Fruit fly (Drosophila melanogaster) whole organism, embryonic: Measurements from ENCODE around the gene Rh4.

ENCODE experiments used
- Adf1 ChIP-seq: fragments of 200-800 bp; sonication (Bioruptor generic); IDR thresholded peaks from 2 replicates; pipeline ENCODE4 v1.3.6; 2022; ENCODE audit warnings: missing biosample characterization, missing genetic modification characterization
- CG10654 ChIP-seq: fragments of 200-800 bp; sonication (Bioruptor generic); optimal IDR thresholded peaks from 2 replicates; lab custom pipeline; 2016; ENCODE audit warnings: missing biosample characterization, missing genetic modification characterization
- CG12744 ChIP-seq: fragments of 200-800 bp; sonication (Bioruptor generic); optimal IDR thresholded peaks from 2 replicates; lab custom pipeline; 2016; ENCODE audit warnings: missing biosample characterization, missing genetic modification characterization
- CG13123 ChIP-seq: fragments of 200-800 bp; sonication (Bioruptor generic); optimal IDR thresholded peaks from 2 replicates; lab custom pipeline; 2016; ENCODE audit warnings: missing biosample characterization, missing genetic modification characterization
- CG13424 ChIP-seq: fragments of 200-800 bp; sonication (Bioruptor generic); optimal IDR thresholded peaks from 2 replicates; lab custom pipeline; 2019; ENCODE audit warnings: missing biosample characterization, mild to moderate bottlenecking, missing genetic modification characterization, moderate library complexity
- CG13624 ChIP-seq: fragments of 200-800 bp; sonication (Bioruptor generic); optimal IDR thresholded peaks from 2 replicates; lab custom pipeline; 2016; ENCODE audit warnings: missing biosample characterization, missing genetic modification characterization
- CG13894 ChIP-seq: fragments of 200-800 bp; sonication (Bioruptor generic); optimal IDR thresholded peaks from 3 replicates; lab custom pipeline; 2018; ENCODE audit warnings: missing biosample characterization, mild to moderate bottlenecking, missing genetic modification characterization, moderate library complexity
- CG14965 ChIP-seq: fragments of 200-800 bp; sonication (Bioruptor generic); optimal IDR thresholded peaks from 2 replicates; lab custom pipeline; 2016; ENCODE audit warnings: missing biosample characterization, missing genetic modification characterization, borderline replicate concordance
- CG15011 ChIP-seq: fragments of 200-800 bp; sonication (Bioruptor generic); optimal IDR thresholded peaks from 3 replicates; lab custom pipeline; 2018; ENCODE audit warnings: missing biosample characterization, mild to moderate bottlenecking, missing genetic modification characterization
- CG1647 ChIP-seq: fragments of 200-800 bp; sonication (Bioruptor generic); optimal IDR thresholded peaks from 3 replicates; lab custom pipeline; 2016; ENCODE audit warnings: missing biosample characterization, missing genetic modification characterization
- CG2129 ChIP-seq: fragments of 200-800 bp; sonication (Bioruptor generic); IDR thresholded peaks from 2 replicates; pipeline ENCODE4 v1.3.6; 2022; ENCODE audit warnings: missing biosample characterization, missing genetic modification characterization; ENCODE audit not compliant: partially characterized antibody
- CG31441 ChIP-seq: fragments of 200-800 bp; sonication (Bioruptor generic); IDR thresholded peaks from 2 replicates; pipeline ENCODE4 v1.3.6; 2022; ENCODE audit warnings: missing biosample characterization, missing genetic modification characterization
- CG4360 ChIP-seq: fragments of 200-800 bp; sonication (Bioruptor generic); IDR thresholded peaks from 2 replicates; pipeline ENCODE4 v1.3.6; 2022; ENCODE audit warnings: missing biosample characterization, missing genetic modification characterization
- CG4854 ChIP-seq: fragments of 200-800 bp; sonication (Bioruptor generic); optimal IDR thresholded peaks from 2 replicates; lab custom pipeline; 2016; ENCODE audit warnings: missing biosample characterization, missing genetic modification characterization, inconsistent platforms
- CG8944 ChIP-seq: fragments of 200-800 bp; sonication (Bioruptor generic); optimal IDR thresholded peaks from 3 replicates; lab custom pipeline; 2016; ENCODE audit warnings: missing biosample characterization, missing genetic modification characterization
- CG9817 ChIP-seq: fragments of 200-800 bp; sonication (Bioruptor generic); optimal IDR thresholded peaks from 2 replicates; lab custom pipeline; 2018; ENCODE audit warnings: missing biosample characterization, mild to moderate bottlenecking, missing genetic modification characterization, moderate library complexity
- D ChIP-seq, 2 experiments: fragments of 200-800 bp in 1 of 2; fragments of >200 bp in 1 of 2; sonication (Bioruptor generic) in 1 of 2; optimal IDR thresholded peaks; 2 replicates in 1 of 2; 3 replicates in 1 of 2; lab custom pipeline; 2017; ENCODE audit warnings: mild to moderate bottlenecking in 1 of 2, missing biosample characterization in 1 of 2, missing genetic modification characterization in 1 of 2, missing genetic modification reagents in 1 of 2
- Dbx ChIP-seq: fragments of 200-800 bp; sonication (Bioruptor generic); IDR thresholded peaks from 3 replicates; pipeline ENCODE4 v1.3.6; 2022; ENCODE audit warnings: missing biosample characterization, missing genetic modification characterization
- Doc3 ChIP-seq: fragments of 200-800 bp; sonication (Bioruptor generic); IDR thresholded peaks from 3 replicates; pipeline ENCODE4 v1.3.6; 2022; ENCODE audit warnings: missing biosample characterization, missing genetic modification characterization; ENCODE audit not compliant: partially characterized antibody
- Elba2 ChIP-seq: fragments of 200-800 bp; sonication (Bioruptor generic); optimal IDR thresholded peaks from 3 replicates; lab custom pipeline; 2016; ENCODE audit warnings: missing biosample characterization, missing genetic modification characterization
- Fer2 ChIP-seq: fragments of 200-800 bp; sonication (Bioruptor generic); optimal IDR thresholded peaks from 2 replicates; lab custom pipeline; 2018; ENCODE audit warnings: missing biosample characterization, mild to moderate bottlenecking, missing genetic modification characterization, moderate library complexity
- HLHmδ ChIP-seq: fragments of 200-800 bp; sonication (Bioruptor generic); optimal IDR thresholded peaks from 2 replicates; lab custom pipeline; 2018; ENCODE audit warnings: missing biosample characterization, mild to moderate bottlenecking, missing genetic modification characterization, moderate library complexity
- Lpt ChIP-seq: fragments of >200 bp; optimal IDR thresholded peaks from 2 replicates; lab custom pipeline; 2018; ENCODE audit warnings: missing biosample characterization, missing genetic modification characterization
- MBD-R2 ChIP-seq: fragments of 200-800 bp; sonication (Bioruptor generic); IDR thresholded peaks from 2 replicates; pipeline ENCODE4 v1.3.6; 2022; ENCODE audit warnings: missing biosample characterization, missing genetic modification characterization
- MESR4 ChIP-seq: fragments of 200-800 bp; sonication (Bioruptor generic); optimal IDR thresholded peaks from 2 replicates; lab custom pipeline; 2018; ENCODE audit warnings: missing biosample characterization, mild to moderate bottlenecking, missing genetic modification characterization, moderate library complexity
- Myb ChIP-seq: fragments of 200-800 bp; sonication (Bioruptor generic); optimal IDR thresholded peaks from 2 replicates; lab custom pipeline; 2016; ENCODE audit warnings: missing biosample characterization, missing genetic modification characterization
- Nf-YB ChIP-seq: fragments of 200-800 bp; sonication (Bioruptor generic); optimal IDR thresholded peaks from 3 replicates; lab custom pipeline; 2019; ENCODE audit warnings: missing biosample characterization, mild to moderate bottlenecking, missing genetic modification characterization, moderate library complexity
- aop ChIP-seq: fragments of 200-800 bp; sonication (Bioruptor generic); IDR thresholded peaks from 2 replicates; pipeline ENCODE4 v1.3.6; 2022; ENCODE audit warnings: missing biosample characterization, missing genetic modification characterization
- crol ChIP-seq: fragments of 200-800 bp; sonication (Bioruptor generic); IDR thresholded peaks from 2 replicates; pipeline ENCODE4 v1.3.6; 2022; ENCODE audit warnings: missing biosample characterization, missing genetic modification characterization
- en ChIP-seq: fragments of 200-800 bp; sonication (Bioruptor generic); optimal IDR thresholded peaks from 2 replicates; lab custom pipeline; 2016; ENCODE audit warnings: missing biosample characterization, missing genetic modification characterization
- gsb ChIP-seq: fragments of 200-800 bp; sonication (Bioruptor generic); IDR thresholded peaks from 2 replicates; pipeline ENCODE4 v1.3.6; 2022; ENCODE audit warnings: missing biosample characterization, missing genetic modification characterization
- kni ChIP-seq: fragments of 200-800 bp; sonication (Bioruptor generic); optimal IDR thresholded peaks from 3 replicates; lab custom pipeline; 2017; ENCODE audit warnings: mild to moderate bottlenecking, missing biosample characterization, missing genetic modification reagents, missing genetic modification characterization
- knrl ChIP-seq: fragments of 200-800 bp; sonication (Bioruptor generic); IDR thresholded peaks from 3 replicates; pipeline ENCODE4 v1.3.6; 2022; ENCODE audit warnings: missing biosample characterization, missing genetic modification characterization; ENCODE audit not compliant: partially characterized antibody
- lmd ChIP-seq: fragments of 200-800 bp; sonication (Bioruptor generic); IDR thresholded peaks from 2 replicates; pipeline ENCODE4 v1.3.6; 2022; ENCODE audit warnings: missing biosample characterization, missing genetic modification characterization
- onecut ChIP-seq: fragments of 200-800 bp; sonication (Bioruptor generic); IDR thresholded peaks from 2 replicates; pipeline ENCODE4 v1.3.6; 2022; ENCODE audit warnings: missing biosample characterization, missing genetic modification characterization
- pros ChIP-seq: fragments of 200-800 bp; sonication (Bioruptor generic); optimal IDR thresholded peaks from 3 replicates; lab custom pipeline; 2019; ENCODE audit warnings: missing biosample characterization, mild to moderate bottlenecking, missing genetic modification characterization, moderate library complexity
- ro ChIP-seq: fragments of 200-800 bp; sonication (Bioruptor generic); IDR thresholded peaks from 2 replicates; pipeline ENCODE4 v1.3.6; 2022; ENCODE audit warnings: missing biosample characterization, missing genetic modification characterization
- sc ChIP-seq, 3 experiments: fragments of >200 bp in 2 of 3; fragments of 200-800 bp in 1 of 3; sonication (Bioruptor generic) in 1 of 3; optimal IDR thresholded peaks; 2 replicates in 2 of 3; 3 replicates in 1 of 3; lab custom pipeline; 2017; ENCODE audit warnings: mild to moderate bottlenecking in 1 of 3, missing biosample characterization in 1 of 3, missing genetic modification characterization in 1 of 3, missing genetic modification reagents in 1 of 3
- slou ChIP-seq: fragments of 200-800 bp; sonication (Bioruptor generic); optimal IDR thresholded peaks from 3 replicates; lab custom pipeline; 2016; ENCODE audit warnings: missing biosample characterization, missing genetic modification characterization
- unpg ChIP-seq: fragments of 200-800 bp; sonication (Bioruptor generic); optimal IDR thresholded peaks from 3 replicates; lab custom pipeline; 2018; ENCODE audit warnings: missing biosample characterization, mild to moderate bottlenecking, missing genetic modification characterization, moderate library complexity

The Rh4 gene

DNA sequence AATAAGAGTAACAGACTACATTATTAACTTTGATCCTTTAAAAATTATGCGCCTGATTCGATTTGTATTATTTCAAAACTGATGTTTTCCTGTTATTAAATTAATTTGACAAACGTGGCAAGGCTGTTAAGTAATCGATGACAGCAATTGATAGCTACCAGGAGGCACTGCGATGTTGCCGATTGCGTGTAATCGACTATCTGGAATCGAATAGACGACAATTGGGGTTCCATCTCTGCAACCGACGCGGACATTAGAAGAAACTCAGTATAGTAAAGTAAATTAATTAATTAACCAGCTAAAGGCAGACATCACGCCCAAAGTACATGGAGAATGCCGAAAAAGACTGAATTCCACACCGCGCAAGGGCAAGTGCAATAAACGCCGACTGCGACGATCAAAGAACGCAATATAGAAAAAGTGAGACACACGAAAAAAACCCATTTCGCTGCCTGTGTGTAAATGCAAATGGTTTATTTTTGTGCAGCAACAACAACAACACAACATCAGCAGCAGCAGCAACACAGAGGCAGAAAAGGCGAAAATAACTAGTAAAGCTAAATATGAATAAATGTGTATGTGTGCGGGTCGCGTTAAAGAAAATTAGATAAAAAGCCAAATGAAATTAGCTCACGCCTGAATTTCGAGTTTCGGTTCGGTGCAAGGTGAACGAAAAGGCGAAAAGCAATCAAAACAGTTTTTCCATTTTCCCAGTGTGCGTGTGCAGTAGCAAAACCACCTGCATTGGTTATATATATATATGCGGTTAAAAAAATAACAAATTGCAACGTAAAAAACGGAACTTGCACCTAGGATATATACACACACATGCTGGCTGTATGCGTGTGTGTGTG is 8.6 kb downstream of the Rh4 start, which contains the start of gene sina (continued):
- no peak for TF ChIP-seq CG8944 (GFP tag; lab: Kevin White, UChicago)
- TF ChIP-seq Myb (GFP tag; lab: Kevin White, UChicago) = peak; percentile 72
- peak; percentile 10 for TF ChIP-seq slou (GFP tag; lab: Kevin White, UChicago)
- TF ChIP-seq Doc3 (GFP tag; lab: Robert Waterston, UW) = peak; percentile 59; the same call in 1 of the 3 replicates
- TF ChIP-seq pros = no peak
- peak; percentile 20 for TF ChIP-seq CG13624 (GFP tag; lab: Kevin White, UChicago)
- TF ChIP-seq Elba2 (GFP tag; lab: Kevin White, UChicago) = peak; percentile 43
- no peak for TF ChIP-seq lmd (GFP tag; lab: Robert Waterston, UW)
- peak; percentile 25; the same call in 1 of the 2 replicates for TF ChIP-seq CG31441
- TF ChIP-seq CG1647 (GFP tag; lab: Kevin White, UChicago) = no peak

DNA sequence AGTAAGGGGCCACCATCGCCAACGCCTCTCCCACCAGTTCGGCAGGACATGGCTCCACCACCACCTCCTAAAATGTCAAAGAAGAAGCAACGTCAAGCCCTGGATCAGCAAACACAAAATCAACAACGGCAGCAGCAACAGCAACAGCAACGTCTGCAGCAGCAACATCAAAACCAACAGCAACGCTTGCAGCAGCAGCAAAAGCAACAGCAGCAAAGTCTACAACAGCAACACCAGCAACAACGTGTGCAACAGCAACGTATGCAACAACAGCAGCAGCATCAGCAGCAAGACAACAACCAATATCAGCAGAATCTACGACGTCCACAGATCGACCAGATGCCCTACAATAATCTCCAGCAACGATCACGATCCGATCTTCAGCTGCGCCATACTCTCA is 10.8 kb downstream of the Rh4 start:
- TF ChIP-seq Dbx (GFP tag; lab: Robert Waterston, UW) = no peak
- 0 out of 2 replicates have a peak, but pooled peaks have one; percentile 15 for TF ChIP-seq gsb (GFP tag; lab: Robert Waterston, UW)

DNA sequence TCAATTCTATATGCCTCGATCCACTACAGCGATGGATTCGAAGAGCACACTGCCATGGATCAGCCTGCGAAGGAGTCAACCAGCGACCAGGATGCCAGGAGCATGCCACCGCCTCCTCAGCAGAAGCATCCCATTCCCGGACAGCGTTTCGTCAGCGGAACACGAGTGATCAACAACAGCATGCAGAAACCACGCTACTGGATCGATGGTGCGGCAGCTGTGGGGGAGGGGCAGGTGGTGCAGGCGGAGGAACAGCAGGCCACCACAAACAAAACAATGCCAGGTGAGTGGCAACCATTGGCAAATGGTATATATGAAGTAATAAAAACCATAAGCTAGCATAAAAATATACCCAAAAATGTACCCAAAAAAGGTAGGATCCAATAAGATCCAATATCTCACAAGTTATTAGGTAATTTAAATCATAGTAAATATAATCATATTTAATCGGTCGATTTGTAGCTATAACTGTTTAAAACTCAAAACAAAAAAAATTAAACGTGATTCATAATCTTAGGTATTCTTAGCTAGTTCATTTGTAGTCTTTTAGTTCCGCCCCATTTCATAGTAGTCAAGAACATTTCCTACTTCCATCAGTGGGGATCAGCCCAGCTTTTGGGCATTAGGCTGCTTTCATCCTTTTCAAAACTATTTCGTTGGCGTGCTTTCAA is 16.6 kb downstream of the Rh4 start, which contains the start of gene CG32161:
CG32161 (plus strand) TSS at position 621 of the 671 bp plus-strand sequence.
- TF ChIP-seq D (optimal IDR thresholded peaks at IDR 0.05; lab: Kevin White, UChicago) (peak; percentile 61), D (GFP tag; optimal IDR thresholded peaks at IDR 0.05; lab: Kevin White, UChicago) (no peak), CG4360 (GFP tag; lab: Robert Waterston, UW) (0 out of 2 replicates have a peak, but pooled peaks have one; percentile 24), MESR4 (GFP tag; lab: Kevin White, UChicago) (peak; percentile 37), MBD-R2 (GFP tag; lab: Robert Waterston, UW) (no peak), crol (GFP tag; lab: Robert Waterston, UW) (peak; percentile 91), onecut (GFP tag; lab: Robert Waterston, UW) (peak; percentile 9; the same call in 1 of the 2 replicates), sc (optimal IDR thresholded peaks at IDR 0.05; lab: Kevin White, UChicago) (no peak), sc (GFP tag; optimal IDR thresholded peaks at IDR 0.05; lab: Kevin White, UChicago) (no peak)

DNA sequence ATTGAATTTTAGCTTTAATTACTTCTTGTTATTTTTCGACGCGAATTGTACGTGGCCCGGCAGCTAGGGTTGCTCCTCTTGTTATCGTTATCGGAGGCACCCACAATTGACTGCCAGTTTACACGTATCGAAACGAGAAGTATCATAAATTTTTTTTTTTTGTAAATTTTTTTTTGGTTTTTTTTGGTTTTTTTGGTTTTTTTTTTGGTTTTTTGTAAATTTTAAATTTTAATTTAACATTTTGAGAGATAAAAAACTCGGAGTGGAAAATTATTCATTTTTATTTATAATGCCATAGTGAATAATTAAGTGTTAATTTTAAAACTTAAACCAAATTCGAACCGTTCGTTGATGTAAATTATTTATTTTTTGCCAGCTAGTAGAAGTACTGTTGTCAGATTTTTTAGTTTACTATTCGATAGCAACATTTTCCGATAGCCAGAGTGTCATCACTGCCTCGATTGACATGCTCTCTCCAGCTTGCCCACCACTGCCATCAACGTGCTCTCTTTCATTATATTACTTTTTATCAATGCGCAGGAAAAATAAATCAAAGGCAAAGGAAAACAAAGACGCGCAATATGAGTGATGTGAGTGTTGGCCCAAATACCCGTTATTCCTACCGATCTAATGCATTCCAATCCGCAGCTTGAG is 17.3 kb downstream of the Rh4 start, which contains the start of the genes kud and Zcchc7:
kud (minus strand) TSS at position 72 of the 654 bp plus-strand sequence.
Zcchc7 (plus strand) TSS at position 467 of the 654 bp plus-strand sequence.
- peak; percentile 42 for TF ChIP-seq Nf-YB
- no peak for TF ChIP-seq kni (GFP tag; lab: Kevin White, UChicago)
- TF ChIP-seq CG12744 = no peak
- TF ChIP-seq Lpt (GFP tag; lab: Kevin White, UChicago) = no peak
- no peak for TF ChIP-seq CG15011
- TF ChIP-seq CG10654 (GFP tag; lab: Kevin White, UChicago) = peak; percentile 42
- TF ChIP-seq CG4854 (GFP tag; lab: Kevin White, UChicago) = peak; percentile 29
- TF ChIP-seq ro = no peak
- TF ChIP-seq CG9817 = peak; percentile 75
- no peak for TF ChIP-seq CG2129
- peak; percentile 64 for TF ChIP-seq Fer2
- peak; percentile 82 for TF ChIP-seq CG13424 (tag; lab: Kevin White, UChicago)
- no peak for TF ChIP-seq knrl
- no peak for TF ChIP-seq CG14965 (GFP tag; lab: Kevin White, UChicago)
- no peak for TF ChIP-seq aop (GFP tag; lab: Robert Waterston, UW)
- TF ChIP-seq Adf1 (GFP tag; lab: Robert Waterston, UW) = no peak
- no peak for TF ChIP-seq CG13894 (tag; lab: Kevin White, UChicago)
- no peak for TF ChIP-seq unpg (GFP tag; lab: Kevin White, UChicago)
- peak; percentile 2 for TF ChIP-seq CG13123 (GFP tag; lab: Kevin White, UChicago)
- TF ChIP-seq HLHmδ (GFP tag; lab: Kevin White, UChicago) = no peak
- TF ChIP-seq en = no peak
